Worm (Caenorhabditis elegans) whole organism, midembryonic: ENCODE data around the gene F56H9.6.

Experiments
- T22C8.4 ChIP-seq: fragments of 200-800 bp; sonication (Bioruptor generic); IDR thresholded peaks from 2 replicates; pipeline ENCODE4 v1.3.6; 2022; ENCODE audit warnings: missing genetic modification characterization, missing compliant biosample characterization
- cog-1 ChIP-seq: sonication (generic microtip); optimal IDR thresholded peaks from 2 replicates; lab custom pipeline; 2016; ENCODE audit warnings: missing genetic modification characterization, missing compliant biosample characterization
- flt-1 ChIP-seq: fragments of 200-800 bp; sonication (Bioruptor generic); IDR thresholded peaks from 2 replicates; pipeline ENCODE4 v1.3.6; 2022; ENCODE audit warnings: missing genetic modification characterization, missing compliant biosample characterization
- klf-2 ChIP-seq: fragments of 200-800 bp; sonication (Bioruptor generic); conservative IDR thresholded peaks from 2 replicates; pipeline ENCODE4 v1.3.6; 2022; ENCODE audit warnings: missing genetic modification reagents, missing genetic modification characterization, missing compliant biosample characterization
- med-1 ChIP-seq: sonication (generic microtip); optimal IDR thresholded peaks from 2 replicates; lab custom pipeline; 2017; ENCODE audit warnings: missing genetic modification characterization, mild to moderate bottlenecking, missing compliant biosample characterization, antibody characterized with exemption, missing genetic modification reagents; ENCODE audit not compliant: insufficient read depth
- ref-1 ChIP-seq: fragments of 200-800 bp; sonication (Bioruptor generic); conservative IDR thresholded peaks from 2 replicates; pipeline ENCODE4 v1.3.6; 2022; ENCODE audit warnings: missing genetic modification reagents, missing genetic modification characterization, missing compliant biosample characterization
- tab-1 ChIP-seq: fragments of 200-800 bp; sonication (Bioruptor generic); IDR thresholded peaks from 2 replicates; pipeline ENCODE4 v1.3.6; 2022; ENCODE audit warnings: missing genetic modification characterization, missing compliant biosample characterization
- ztf-23 ChIP-seq: fragments of 200-800 bp; sonication (Bioruptor generic); IDR thresholded peaks from 2 replicates; pipeline ENCODE4 v1.3.6; 2022; ENCODE audit warnings: missing genetic modification reagents, missing genetic modification characterization, missing compliant biosample characterization
- ztf-29 ChIP-seq: fragments of 200-800 bp; sonication (Bioruptor generic); IDR thresholded peaks from 2 replicates; pipeline ENCODE4 v1.3.6; 2022; ENCODE audit warnings: missing genetic modification reagents, missing genetic modification characterization, missing compliant biosample characterization

F56H9.6 gene

ce11 chrV:12601835-12602234 is 27.8 kb downstream of the F56H9.6 start:
- TF ChIP-seq ztf-29 (GFP tag; lab: Robert Waterston, UW) (no peak), ztf-23 (GFP tag; lab: Robert Waterston, UW) (no peak), flt-1 (no peak), cog-1 (tag; lab: Kevin White, UChicago) (no peak), T22C8.4 (GFP tag; lab: Robert Waterston, UW) (no peak)

ce11 chrV:12599510-12600242 is 30.0 kb downstream of the F56H9.6 start, which contains the start of gene C14C10.5:
C14C10.5 (plus strand) TSS chrV:12600192.
- TF ChIP-seq med-1 (GFP tag; lab: Kevin White, UChicago) (no peak), flt-1 (no peak), klf-2 (GFP tag; lab: Robert Waterston, UW) (no peak), ztf-29 (GFP tag; lab: Robert Waterston, UW) (no peak), ztf-23 (GFP tag; lab: Robert Waterston, UW) (no peak), cog-1 (tag; lab: Kevin White, UChicago) (no peak), tab-1 (GFP tag; lab: Robert Waterston, UW) (no peak), ref-1 (no peak), T22C8.4 (GFP tag; lab: Robert Waterston, UW) (no peak)

DNA sequence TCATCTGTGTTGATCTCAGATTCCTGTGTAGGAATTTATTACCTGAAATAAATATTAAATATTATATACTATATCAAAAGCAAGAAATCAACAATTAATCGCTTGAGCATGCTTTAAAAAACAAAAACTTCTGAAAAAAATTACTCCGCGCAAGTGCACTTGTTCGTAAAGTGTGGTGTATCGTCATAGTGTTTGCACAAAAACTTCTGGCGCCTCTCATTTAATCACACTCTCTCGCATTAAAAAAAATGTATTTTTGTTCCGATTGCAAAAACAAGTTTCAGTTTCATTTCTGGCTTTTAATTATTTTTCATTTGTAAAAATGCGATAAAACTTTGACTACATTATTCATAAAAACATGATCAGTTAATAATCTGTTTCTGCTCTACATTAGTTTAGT is 30.5 kb downstream of the F56H9.6 start, which contains the start of the genes C14C10.10 and ril-2:
Gene C14C10.10 (minus strand): TSS at position 19 of the 400 bp plus-strand sequence.
Gene ril-2 (minus strand): TSS at position 48 of the 400 bp plus-strand sequence.
- TF ChIP-seq tab-1 (GFP tag; lab: Robert Waterston, UW), result no peak

DNA sequence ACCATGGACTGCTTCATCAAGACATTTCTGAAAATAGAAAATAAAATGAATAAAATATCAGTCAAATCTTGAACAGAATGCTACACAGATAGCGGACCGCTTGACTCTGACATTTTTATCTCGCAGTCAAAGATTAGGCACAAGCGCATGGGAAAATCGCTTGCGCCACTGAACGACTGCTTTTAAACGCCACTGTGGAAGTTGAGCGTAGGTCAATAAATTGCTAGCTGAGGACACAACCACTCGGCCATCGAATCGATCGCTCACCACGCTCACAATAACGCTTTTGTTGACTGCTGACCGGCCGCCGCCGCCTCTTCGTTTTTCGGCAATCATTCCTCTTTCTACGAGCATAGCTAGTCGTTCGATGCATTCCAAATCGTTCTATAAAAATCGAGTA is 32.8 kb downstream of the F56H9.6 start:
- peak; percentile 15 for TF ChIP-seq med-1 (GFP tag; lab: Kevin White, UChicago)
- TF ChIP-seq klf-2 (GFP tag; lab: Robert Waterston, UW), result 0 out of 2 replicates have a peak, but pooled peaks have one; percentile 49
- peak; percentile 58 for TF ChIP-seq cog-1 (tag; lab: Kevin White, UChicago)
- TF ChIP-seq T22C8.4 (GFP tag; lab: Robert Waterston, UW), result peak; percentile 69; the same call in 1 of the 2 replicates
- peak; percentile 80; the same call in 1 of the 2 replicates for TF ChIP-seq tab-1 (GFP tag; lab: Robert Waterston, UW)
- peak; percentile 78 for TF ChIP-seq ztf-23 (GFP tag; lab: Robert Waterston, UW)
- TF ChIP-seq ref-1, result peak; percentile 48; the same call in 1 of the 2 replicates
- peak; percentile 87 for TF ChIP-seq flt-1
- TF ChIP-seq ztf-29 (GFP tag; lab: Robert Waterston, UW), result peak; percentile 82

ce11 chrV:12596196-12596595 is 33.4 kb downstream of the F56H9.6 start, which contains the start of gene mma-1:
mma-1 (minus strand) TSS chrV:12596296.
- TF ChIP-seq klf-2 (GFP tag; lab: Robert Waterston, UW) (no peak), flt-1 (no peak), cog-1 (tag; lab: Kevin White, UChicago) (no peak), ztf-29 (GFP tag; lab: Robert Waterston, UW) (no peak), med-1 (GFP tag; lab: Kevin White, UChicago) (no peak)

- TF ChIP-seq flt-1 (no peak), tab-1 (GFP tag; lab: Robert Waterston, UW) (no peak), T22C8.4 (GFP tag; lab: Robert Waterston, UW) (no peak), cog-1 (tag; lab: Kevin White, UChicago) (no peak), ref-1 (no peak), klf-2 (GFP tag; lab: Robert Waterston, UW) (no peak), ztf-29 (GFP tag; lab: Robert Waterston, UW) (no peak)
These were observed 37.3 kb downstream of the F56H9.6 start, which contains the start of gene C14C10.2 for ce11 chrV:12592379-12592778. C14C10.2 (minus strand) TSS chrV:12592479.

DNA sequence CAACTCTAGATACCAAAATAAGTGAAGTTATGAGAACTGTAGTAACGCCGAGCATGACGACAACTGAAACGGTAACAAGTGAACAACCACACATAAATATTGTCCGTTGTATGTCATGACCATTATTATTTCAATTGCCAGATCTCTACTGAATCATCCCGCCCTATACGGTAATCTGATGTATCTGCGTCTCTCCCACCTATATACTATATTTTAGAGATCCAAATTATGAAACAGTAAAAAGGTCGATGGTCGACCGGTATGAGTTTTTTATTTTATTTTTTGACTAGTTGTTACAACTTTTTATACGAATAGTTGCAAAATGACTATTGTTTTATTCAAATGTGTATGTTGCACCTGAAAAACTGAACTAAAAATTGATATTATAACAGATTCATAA is 39.0 kb downstream of the F56H9.6 start, which contains the start of gene ttr-43:
Gene ttr-43 (minus strand): TSS at position 101 of the 400 bp plus-strand sequence.
- TF ChIP-seq tab-1 (GFP tag; lab: Robert Waterston, UW), result no peak

- TF ChIP-seq med-1 (GFP tag; lab: Kevin White, UChicago) (no peak), klf-2 (GFP tag; lab: Robert Waterston, UW) (no peak), cog-1 (tag; lab: Kevin White, UChicago) (no peak), ztf-29 (GFP tag; lab: Robert Waterston, UW) (no peak), tab-1 (GFP tag; lab: Robert Waterston, UW) (no peak), ref-1 (no peak), ztf-23 (GFP tag; lab: Robert Waterston, UW) (no peak), flt-1 (no peak), T22C8.4 (GFP tag; lab: Robert Waterston, UW) (no peak)
These were observed 41.6 kb downstream of the F56H9.6 start, which contains the start of gene C14C10.1 for ce11 chrV:12588030-12588429. C14C10.1 (plus strand) TSS chrV:12588330.

ce11 chrV:12586793-12587192 is 42.9 kb downstream of the F56H9.6 start:
- no peak for TF ChIP-seq flt-1
- TF ChIP-seq tab-1 (GFP tag; lab: Robert Waterston, UW), result no peak
- no peak for TF ChIP-seq med-1 (GFP tag; lab: Kevin White, UChicago)
- no peak for TF ChIP-seq T22C8.4 (GFP tag; lab: Robert Waterston, UW)
- TF ChIP-seq ref-1, result no peak

ce11 chrV:12584771-12585170 is 44.9 kb downstream of the F56H9.6 start:
- TF ChIP-seq ztf-23 (GFP tag; lab: Robert Waterston, UW) (no peak), T22C8.4 (GFP tag; lab: Robert Waterston, UW) (no peak), cog-1 (tag; lab: Kevin White, UChicago) (no peak), ref-1 (no peak), klf-2 (GFP tag; lab: Robert Waterston, UW) (no peak), med-1 (GFP tag; lab: Kevin White, UChicago) (no peak), tab-1 (GFP tag; lab: Robert Waterston, UW) (no peak), flt-1 (no peak), ztf-29 (GFP tag; lab: Robert Waterston, UW) (no peak)
